Fruit fly (Drosophila melanogaster) whole organism, prepupa: ENCODE measurements around the gene Tcs3.

Experiments
- CG10669 ChIP-seq: fragments of 200-800 bp; sonication (Bioruptor generic); optimal IDR thresholded peaks from 3 replicates; lab custom pipeline; 2018; ENCODE audit warnings: missing biosample characterization, mild to moderate bottlenecking, missing genetic modification characterization, moderate library complexity
- CG11294 ChIP-seq: fragments of 200-800 bp; sonication (Bioruptor generic); IDR thresholded peaks from 2 replicates; pipeline ENCODE4 v1.3.6; 2022; ENCODE audit warnings: missing biosample characterization, missing genetic modification characterization
- CG3032 ChIP-seq: fragments of 200-800 bp; optimal IDR thresholded peaks from 2 replicates; lab custom pipeline; 2019; ENCODE audit warnings: missing biosample characterization, mild to moderate bottlenecking, missing genetic modification characterization, moderate library complexity
- CG8119 ChIP-seq: fragments of 200-800 bp; sonication (Bioruptor generic); IDR thresholded peaks from 3 replicates; pipeline ENCODE4 v1.3.6; 2022; ENCODE audit warnings: missing biosample characterization, missing genetic modification characterization
- Gug ChIP-seq: fragments of 200-800 bp; sonication (Bioruptor generic); IDR thresholded peaks from 2 replicates; pipeline ENCODE4 v1.3.6; 2022; ENCODE audit warnings: missing biosample characterization, missing genetic modification characterization
- OdsH ChIP-seq: fragments of 200-800 bp; sonication (Bioruptor generic); optimal IDR thresholded peaks from 3 replicates; lab custom pipeline; 2016; ENCODE audit warnings: missing biosample characterization, missing genetic modification characterization
- achi ChIP-seq: fragments of 200-800 bp; sonication (Bioruptor generic); optimal IDR thresholded peaks from 3 replicates; lab custom pipeline; 2016; ENCODE audit warnings: missing biosample characterization, missing genetic modification characterization
- acj6 ChIP-seq: fragments of 200-800 bp; sonication (Bioruptor generic); optimal IDR thresholded peaks from 3 replicates; lab custom pipeline; 2016; ENCODE audit warnings: missing biosample characterization, missing genetic modification characterization
- lz ChIP-seq: fragments of 200-800 bp; sonication (Bioruptor generic); optimal IDR thresholded peaks from 3 replicates; lab custom pipeline; 2016; ENCODE audit warnings: missing biosample characterization, missing genetic modification characterization
- topi ChIP-seq: fragments of 200-800 bp; sonication (Bioruptor generic); optimal IDR thresholded peaks from 3 replicates; lab custom pipeline; 2016; ENCODE audit warnings: missing biosample characterization, missing genetic modification characterization

DNA sequence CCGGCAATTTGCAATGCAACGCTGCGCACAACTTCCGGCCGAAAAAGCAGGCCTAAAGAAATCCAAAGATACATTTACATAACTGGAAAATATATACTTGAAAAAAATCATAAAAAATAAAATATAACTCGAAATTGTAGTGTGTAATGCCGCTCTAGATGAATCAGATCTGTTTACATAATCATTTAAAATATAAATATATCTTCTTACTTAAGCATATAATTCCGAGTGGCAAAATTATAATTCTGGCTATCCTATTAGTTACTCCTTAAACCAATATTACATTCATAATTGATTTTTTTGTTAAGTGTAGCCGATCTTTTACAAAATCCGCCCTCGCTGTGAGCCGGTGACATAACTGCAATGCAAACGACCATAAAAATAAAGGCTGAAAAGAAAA lies 12.3 kb upstream of the Tcs3 start:
- TF ChIP-seq topi (GFP tag; lab: Kevin White, UChicago) (no peak), achi (GFP tag; lab: Kevin White, UChicago) (no peak), Gug (no peak), CG3032 (tag; lab: Kevin White, UChicago) (no peak), OdsH (GFP tag; lab: Kevin White, UChicago) (no peak), CG10669 (GFP tag; lab: Kevin White, UChicago) (no peak), CG11294 (GFP tag; lab: Robert Waterston, UW) (no peak), CG8119 (GFP tag; lab: Robert Waterston, UW) (peak; percentile 74), lz (GFP tag; lab: Kevin White, UChicago) (no peak), acj6 (GFP tag; lab: Kevin White, UChicago) (no peak)
